Worm (Caenorhabditis elegans): Measurements from ENCODE around the gene F56C3.7.
A peak's percentile ranks its signal among the peaks of the same experiment; 100 is the strongest.
"Not testable (repeated sequence)": the region's sequence is repeated elsewhere in the genome, so short reads cannot be mapped to it uniquely, and the experiment has no call there.

The F56C3.7 gene

ce11 chrX:1403444-1403843 lies 32.9 kb upstream of the F56C3.7 start, which contains the start of gene ZK402.2:
ZK402.2 (plus strand) TSS chrX:1403744.
- TF ChIP-seq attf-6 (GFP tag; IDR thresholded peaks at IDR 0.05); tbp1 (GFP tag; optimal IDR thresholded peaks at IDR 0.05); dpff-1 (tag; optimal IDR thresholded peaks at IDR 0.05): not testable (repeated sequence)

- TF ChIP-seq dpl-1 (GFP tag; optimal IDR thresholded peaks at IDR 0.05) (no peak), F49E8.2 (tag; optimal IDR thresholded peaks at IDR 0.05; ENCODE audit: insufficient read depth) (no peak), mcd-1 (GFP tag; IDR thresholded peaks at IDR 0.05) (no peak), let-607 (tag; optimal IDR thresholded peaks at IDR 0.05) (no peak), egl-44 (GFP tag; IDR thresholded peaks at IDR 0.05) (no peak), T26A5.8 (tag; optimal IDR thresholded peaks at IDR 0.05) (no peak), cebp-2 (GFP tag; IDR thresholded peaks at IDR 0.05) (no peak), zfh-2 (GFP tag; conservative IDR thresholded peaks at IDR 0.05) (no peak), zim-3 (tag; optimal IDR thresholded peaks at IDR 0.05) (no peak), Y56A3A.18 (GFP tag; IDR thresholded peaks at IDR 0.05) (no peak), unc-130 (GFP tag; optimal IDR thresholded peaks at IDR 0.05) (no peak), unc-62 (GFP tag; optimal IDR thresholded peaks at IDR 0.05) (no peak), hmg-20 (GFP tag; IDR thresholded peaks at IDR 0.05) (no peak), snpc-1.1 (tag; optimal IDR thresholded peaks at IDR 0.05; ENCODE audit: insufficient read depth) (no peak)
These were observed 30.7 kb upstream of the F56C3.7 start, which contains the start of gene ZK402.5 for ce11 chrX:1401259-1401658. ZK402.5 (minus strand) TSS chrX:1401359.

ce11 chrX:1397516-1397915 lies 26.9 kb upstream of the F56C3.7 start, which contains the start of gene H39E20.1:
H39E20.1 (minus strand) TSS chrX:1397616.
- TF ChIP-seq cebp-2 (GFP tag; IDR thresholded peaks at IDR 0.05), result no peak
- TF ChIP-seq dpl-1 (GFP tag; optimal IDR thresholded peaks at IDR 0.05), result no peak
- TF ChIP-seq Y53G8AR.9 (GFP tag; conservative IDR thresholded peaks at IDR 0.05), result no peak
- no peak for TF ChIP-seq B0019.2 (GFP tag; conservative IDR thresholded peaks at IDR 0.05)
- no peak for TF ChIP-seq ccch-3 (GFP tag; optimal IDR thresholded peaks at IDR 0.05)
- TF ChIP-seq madf-8 (GFP tag; conservative IDR thresholded peaks at IDR 0.05), result 0 out of 2 replicates have a peak, but pooled peaks have one; percentile 32
- no peak for TF ChIP-seq attf-3 (GFP tag; conservative IDR thresholded peaks at IDR 0.05)
- no peak for TF ChIP-seq nfyb-1 (GFP tag; IDR thresholded peaks at IDR 0.05)
- no peak for TF ChIP-seq sptf-2 (GFP tag; optimal IDR thresholded peaks at IDR 0.05)
- peak; percentile 51 for TF ChIP-seq efl-1 (GFP tag; optimal IDR thresholded peaks at IDR 0.05)
- TF ChIP-seq F52B5.7 (tag; optimal IDR thresholded peaks at IDR 0.05), result no peak
- no peak for TF ChIP-seq F22D6.2 (tag; optimal IDR thresholded peaks at IDR 0.05)
- no peak for TF ChIP-seq F57A8.1 (GFP tag; optimal IDR thresholded peaks at IDR 0.05)
- TF ChIP-seq repo-1 (tag; optimal IDR thresholded peaks at IDR 0.05), result no peak
- TF ChIP-seq rec-8 (tag; optimal IDR thresholded peaks at IDR 0.05), result no peak
- TF ChIP-seq sdz-38 (tag; optimal IDR thresholded peaks at IDR 0.05), result no peak
- TF ChIP-seq tbx-9 (tag; optimal IDR thresholded peaks at IDR 0.05; ENCODE audit: borderline replicate concordance), result no peak
- no peak for TF ChIP-seq tlf-1 (GFP tag; optimal IDR thresholded peaks at IDR 0.05)
- no peak for TF ChIP-seq mxl-1 (tag; optimal IDR thresholded peaks at IDR 0.05)
- no peak for TF ChIP-seq attf-5 (GFP tag; optimal IDR thresholded peaks at IDR 0.05)
- TF ChIP-seq bed-2 (GFP tag; IDR thresholded peaks at IDR 0.05), result no peak
- TF ChIP-seq T07F8.4 (tag; optimal IDR thresholded peaks at IDR 0.05), result no peak
- TF ChIP-seq unc-62 (GFP tag; optimal IDR thresholded peaks at IDR 0.05), result no peak
- TF ChIP-seq tbp1 (GFP tag; optimal IDR thresholded peaks at IDR 0.05), result no peak
- peak; percentile 30 for TF ChIP-seq xnd-1 (tag; optimal IDR thresholded peaks at IDR 0.05)
